Worm (Caenorhabditis elegans) whole organism, L2 larva: Measurements from ENCODE around the gene F20D6.1.

ENCODE experiments used
- blmp-1 ChIP-seq: sonication (generic microtip); optimal IDR thresholded peaks from 2 replicates; lab custom pipeline; 2017; ENCODE audit warnings: missing genetic modification characterization, mild to moderate bottlenecking, missing compliant biosample characterization, antibody characterized with exemption, moderate library complexity; ENCODE audit not compliant: insufficient read depth
- elt-3 ChIP-seq: sonication (generic microtip); optimal IDR thresholded peaks from 2 replicates; lab custom pipeline; 2017; ENCODE audit warnings: missing biosample characterization, missing genetic modification characterization
- unc-39 ChIP-seq: fragments of 150-350 bp; optimal IDR thresholded peaks from 2 replicates; lab custom pipeline; 2014; ENCODE audit warnings: missing biosample characterization, missing genetic modification characterization

ce11 chrV:8201229-8201858, 10.8 kb downstream of the F20D6.1 start, which contains the start of gene cri-2:
- TF ChIP-seq unc-39 (tag; lab: Kevin White, UChicago): no peak
- TF ChIP-seq elt-3: no peak
- no peak for TF ChIP-seq blmp-1 (tag; lab: Kevin White, UChicago)
